Fruit fly (Drosophila melanogaster) whole organism, pupa: ENCODE data around the gene ApepP.

ENCODE experiments used
- CG10348 ChIP-seq: fragments of 200-800 bp; sonication (Bioruptor generic); IDR thresholded peaks from 2 replicates; pipeline ENCODE4 v1.3.6; 2022; ENCODE audit warnings: missing biosample characterization, missing genetic modification characterization
- CG13204 ChIP-seq: fragments of 200-800 bp; sonication (Bioruptor generic); optimal IDR thresholded peaks from 2 replicates; lab custom pipeline; 2018; ENCODE audit warnings: missing biosample characterization, mild to moderate bottlenecking, missing genetic modification characterization, moderate library complexity
- CG14655 ChIP-seq: fragments of 200-800 bp; sonication (Bioruptor generic); optimal IDR thresholded peaks from 3 replicates; lab custom pipeline; 2017; ENCODE audit warnings: mild to moderate bottlenecking, missing biosample characterization, missing genetic modification reagents, missing genetic modification characterization
- CG17806 ChIP-seq: fragments of 200-800 bp; sonication (Bioruptor generic); optimal IDR thresholded peaks from 2 replicates; lab custom pipeline; 2018; ENCODE audit warnings: missing biosample characterization, mild to moderate bottlenecking, missing genetic modification characterization, moderate library complexity
- CG34367 ChIP-seq: fragments of 200-800 bp; sonication (Bioruptor generic); optimal IDR thresholded peaks from 2 replicates; lab custom pipeline; 2018; ENCODE audit warnings: missing biosample characterization, mild to moderate bottlenecking, missing genetic modification characterization
- CG4496 ChIP-seq: fragments of 200-800 bp; sonication (Bioruptor generic); IDR thresholded peaks from 3 replicates; pipeline ENCODE4 v1.3.6; 2022; ENCODE audit warnings: missing biosample characterization, missing genetic modification characterization
- CG8301 ChIP-seq: fragments of 200-800 bp; sonication (Bioruptor generic); optimal IDR thresholded peaks from 2 replicates; lab custom pipeline; 2018; ENCODE audit warnings: missing biosample characterization, mild to moderate bottlenecking, missing genetic modification characterization
- D1 ChIP-seq: fragments of 200-800 bp; sonication (Bioruptor generic); optimal IDR thresholded peaks from 2 replicates; lab custom pipeline; 2018; ENCODE audit warnings: missing biosample characterization, mild to moderate bottlenecking, missing genetic modification characterization, moderate library complexity
- EcR ChIP-seq: fragments of 200-800 bp; sonication (Bioruptor generic); optimal IDR thresholded peaks from 3 replicates; lab custom pipeline; 2019; ENCODE audit warnings: missing biosample characterization, missing genetic modification characterization, mild to moderate bottlenecking, moderate library complexity, missing genetic modification reagents
- Pif1B ChIP-seq: fragments of 200-800 bp; sonication (Bioruptor generic); optimal IDR thresholded peaks from 3 replicates; lab custom pipeline; 2016; ENCODE audit warnings: missing biosample characterization, missing genetic modification characterization
- Snoo ChIP-seq: fragments of 200-800 bp; sonication (Bioruptor generic); optimal IDR thresholded peaks from 3 replicates; lab custom pipeline; 2017; ENCODE audit warnings: missing biosample characterization, mild to moderate bottlenecking, missing genetic modification characterization, inconsistent platforms
- fd96Ca ChIP-seq: fragments of 200-800 bp; sonication (Bioruptor generic); IDR thresholded peaks from 3 replicates; pipeline ENCODE4 v1.3.6; 2022; ENCODE audit warnings: missing biosample characterization, missing genetic modification characterization
- gl ChIP-seq: fragments of 200-800 bp; sonication (Bioruptor generic); optimal IDR thresholded peaks from 2 replicates; lab custom pipeline; 2018; ENCODE audit warnings: missing biosample characterization, mild to moderate bottlenecking, missing genetic modification characterization
- rn ChIP-seq: fragments of 200-800 bp; sonication (Bioruptor generic); IDR thresholded peaks from 2 replicates; pipeline ENCODE4 v1.3.6; 2022; ENCODE audit warnings: missing biosample characterization, missing genetic modification characterization

- no peak for TF ChIP-seq fd96Ca
- peak; percentile 44 for TF ChIP-seq CG14655 (GFP tag; lab: Kevin White, UChicago)
- TF ChIP-seq EcR (GFP tag; lab: Kevin White, UChicago) = no peak
- TF ChIP-seq CG17806 (tag; lab: Kevin White, UChicago) = no peak
- 0 out of 3 replicates have a peak, but pooled peaks have one; percentile 52 for TF ChIP-seq CG4496 (GFP tag; lab: Robert Waterston, UW)
- no peak for TF ChIP-seq CG10348 (GFP tag; lab: Robert Waterston, UW)
- TF ChIP-seq Snoo (tag; lab: Kevin White, UChicago) = no peak
- no peak for TF ChIP-seq gl
- TF ChIP-seq CG13204 (GFP tag; lab: Kevin White, UChicago) = no peak
- TF ChIP-seq Pif1B (GFP tag; lab: Kevin White, UChicago) = no peak
- peak; percentile 8 for TF ChIP-seq CG8301 (tag; lab: Kevin White, UChicago)
- TF ChIP-seq CG34367 (tag; lab: Kevin White, UChicago) = no peak
- TF ChIP-seq rn (GFP tag; lab: Robert Waterston, UW) = no peak
- no peak for TF ChIP-seq D1 (tag; lab: Kevin White, UChicago)
Observed at dm6 chr2L:16874924-16875323, 35.3 kb downstream of the ApepP start.
